Fruit fly (Drosophila melanogaster): ENCODE measurements around the gene Sgs8.

The Sgs8 gene

dm6 chr3L:11509294-11509911, at the start of gene Sgs8, which contains the start of gene Sgs7:
Sgs8 (minus strand) TSS chr3L:11509394.
Sgs7 (plus strand) TSS chr3L:11509861.
- no peak for TF ChIP-seq psq (optimal IDR thresholded peaks at IDR 0.05)
- TF ChIP-seq Myc (optimal IDR thresholded peaks at IDR 0.05) = no peak
- no peak for TF ChIP-seq h (optimal IDR thresholded peaks at IDR 0.05)
- no peak for TF ChIP-seq insv (optimal IDR thresholded peaks at IDR 0.05)
- no peak for TF ChIP-seq ttk (optimal IDR thresholded peaks at IDR 0.05)
- no peak for TF ChIP-seq Sin3A (optimal IDR thresholded peaks at IDR 0.05)

dm6 chr3L:11557209-11557608, 48.0 kb upstream of the Sgs8 start:
- TF ChIP-seq Myc (optimal IDR thresholded peaks at IDR 0.05) (no peak), insv (optimal IDR thresholded peaks at IDR 0.05) (no peak), ttk (optimal IDR thresholded peaks at IDR 0.05) (no peak), Sin3A (optimal IDR thresholded peaks at IDR 0.05) (no peak), psq (optimal IDR thresholded peaks at IDR 0.05) (no peak), h (optimal IDR thresholded peaks at IDR 0.05) (no peak)

- TF ChIP-seq insv (optimal IDR thresholded peaks at IDR 0.05) (no peak), Myc (optimal IDR thresholded peaks at IDR 0.05) (no peak), ttk (optimal IDR thresholded peaks at IDR 0.05) (no peak), Sin3A (optimal IDR thresholded peaks at IDR 0.05) (no peak), psq (optimal IDR thresholded peaks at IDR 0.05) (no peak), h (optimal IDR thresholded peaks at IDR 0.05) (no peak)
These were observed 47.4 kb upstream of the Sgs8 start for dm6 chr3L:11556637-11557036.

dm6 chr3L:11555662-11556460, 46.7 kb upstream of the Sgs8 start:
- no peak for TF ChIP-seq h (optimal IDR thresholded peaks at IDR 0.05)
- no peak for TF ChIP-seq ttk (optimal IDR thresholded peaks at IDR 0.05)
- TF ChIP-seq Myc (optimal IDR thresholded peaks at IDR 0.05) = no peak
- no peak for TF ChIP-seq Sin3A (optimal IDR thresholded peaks at IDR 0.05)
- TF ChIP-seq psq (optimal IDR thresholded peaks at IDR 0.05) = no peak
- no peak for TF ChIP-seq insv (optimal IDR thresholded peaks at IDR 0.05)

dm6 chr3L:11554796-11555195, 45.6 kb upstream of the Sgs8 start:
- TF ChIP-seq Myc (optimal IDR thresholded peaks at IDR 0.05) (no peak), Sin3A (optimal IDR thresholded peaks at IDR 0.05) (no peak)

dm6 chr3L:11554338-11554737, 45.1 kb upstream of the Sgs8 start:
- no peak for TF ChIP-seq insv (optimal IDR thresholded peaks at IDR 0.05)
- no peak for TF ChIP-seq Myc (optimal IDR thresholded peaks at IDR 0.05)
- TF ChIP-seq h (optimal IDR thresholded peaks at IDR 0.05) = no peak
- TF ChIP-seq psq (optimal IDR thresholded peaks at IDR 0.05) = no peak
- TF ChIP-seq ttk (optimal IDR thresholded peaks at IDR 0.05) = no peak
- TF ChIP-seq Sin3A (optimal IDR thresholded peaks at IDR 0.05) = no peak

dm6 chr3L:11553672-11554068, 44.5 kb upstream of the Sgs8 start:
- no peak for TF ChIP-seq ttk (optimal IDR thresholded peaks at IDR 0.05)
- no peak for TF ChIP-seq h (optimal IDR thresholded peaks at IDR 0.05)
- TF ChIP-seq insv (optimal IDR thresholded peaks at IDR 0.05) = no peak
- no peak for TF ChIP-seq Myc (optimal IDR thresholded peaks at IDR 0.05)
- no peak for TF ChIP-seq Sin3A (optimal IDR thresholded peaks at IDR 0.05)
- no peak for TF ChIP-seq psq (optimal IDR thresholded peaks at IDR 0.05)

- TF ChIP-seq ttk (optimal IDR thresholded peaks at IDR 0.05) = no peak
- no peak for TF ChIP-seq insv (optimal IDR thresholded peaks at IDR 0.05)
- no peak for TF ChIP-seq Sin3A (optimal IDR thresholded peaks at IDR 0.05)
- TF ChIP-seq h (optimal IDR thresholded peaks at IDR 0.05) = no peak
- TF ChIP-seq Myc (optimal IDR thresholded peaks at IDR 0.05) = no peak
- TF ChIP-seq psq (optimal IDR thresholded peaks at IDR 0.05) = no peak
These were observed 43.9 kb upstream of the Sgs8 start for dm6 chr3L:11552996-11553671.

- TF ChIP-seq h (optimal IDR thresholded peaks at IDR 0.05) (no peak), Sin3A (optimal IDR thresholded peaks at IDR 0.05) (no peak), psq (optimal IDR thresholded peaks at IDR 0.05) (no peak), ttk (optimal IDR thresholded peaks at IDR 0.05) (no peak), Myc (optimal IDR thresholded peaks at IDR 0.05) (no peak), insv (optimal IDR thresholded peaks at IDR 0.05) (no peak)
These were observed 42.8 kb upstream of the Sgs8 start for dm6 chr3L:11551949-11552348.

dm6 chr3L:11550359-11551056, 41.3 kb upstream of the Sgs8 start:
- no peak for TF ChIP-seq insv (optimal IDR thresholded peaks at IDR 0.05)
- no peak for TF ChIP-seq psq (optimal IDR thresholded peaks at IDR 0.05)
- no peak for TF ChIP-seq Myc (optimal IDR thresholded peaks at IDR 0.05)
- no peak for TF ChIP-seq h (optimal IDR thresholded peaks at IDR 0.05)
- no peak for TF ChIP-seq Sin3A (optimal IDR thresholded peaks at IDR 0.05)
- no peak for TF ChIP-seq ttk (optimal IDR thresholded peaks at IDR 0.05)

dm6 chr3L:11549432-11549831, 40.2 kb upstream of the Sgs8 start:
- TF ChIP-seq insv (optimal IDR thresholded peaks at IDR 0.05) (no peak), ttk (optimal IDR thresholded peaks at IDR 0.05) (no peak), Myc (optimal IDR thresholded peaks at IDR 0.05) (no peak), psq (optimal IDR thresholded peaks at IDR 0.05) (no peak), Sin3A (optimal IDR thresholded peaks at IDR 0.05) (no peak), h (optimal IDR thresholded peaks at IDR 0.05) (no peak)

dm6 chr3L:11548009-11548408, 38.8 kb upstream of the Sgs8 start:
- TF ChIP-seq insv (optimal IDR thresholded peaks at IDR 0.05) (no peak), Myc (optimal IDR thresholded peaks at IDR 0.05) (no peak), psq (optimal IDR thresholded peaks at IDR 0.05) (no peak), h (optimal IDR thresholded peaks at IDR 0.05) (no peak), ttk (optimal IDR thresholded peaks at IDR 0.05) (no peak), Sin3A (optimal IDR thresholded peaks at IDR 0.05) (no peak)
